Fruit fly (Drosophila melanogaster) whole organism, embryonic: ENCODE results near the gene CG15140.

Source experiments
- Ada2b ChIP-seq: fragments of 200-800 bp; sonication (Bioruptor generic); IDR thresholded peaks from 2 replicates; pipeline ENCODE4 v1.3.6; 2022; ENCODE audit warnings: missing biosample characterization, missing genetic modification characterization
- B-H2 ChIP-seq: fragments of 200-800 bp; sonication (Bioruptor generic); optimal IDR thresholded peaks from 2 replicates; lab custom pipeline; 2018; ENCODE audit warnings: missing biosample characterization, mild to moderate bottlenecking, missing genetic modification characterization
- CG10462 ChIP-seq: fragments of 200-800 bp; sonication (Bioruptor generic); optimal IDR thresholded peaks from 2 replicates; lab custom pipeline; 2016; ENCODE audit warnings: missing biosample characterization, missing genetic modification characterization
- CG10979 ChIP-seq: fragments of 200-800 bp; sonication (Bioruptor generic); optimal IDR thresholded peaks from 2 replicates; lab custom pipeline; 2018; ENCODE audit warnings: missing biosample characterization, mild to moderate bottlenecking, missing genetic modification characterization, moderate library complexity
- CG11093 ChIP-seq: fragments of 200-800 bp; sonication (Bioruptor generic); IDR thresholded peaks from 3 replicates; pipeline ENCODE4 v1.3.6; 2022; ENCODE audit warnings: missing biosample characterization, missing genetic modification characterization
- CG13123 ChIP-seq: fragments of 200-800 bp; sonication (Bioruptor generic); optimal IDR thresholded peaks from 2 replicates; lab custom pipeline; 2016; ENCODE audit warnings: missing biosample characterization, missing genetic modification characterization
- CG13287 ChIP-seq: fragments of 200-800 bp; sonication (Bioruptor generic); IDR thresholded peaks from 2 replicates; pipeline ENCODE4 v1.3.6; 2022; ENCODE audit warnings: missing biosample characterization, missing genetic modification characterization; ENCODE audit not compliant: partially characterized antibody
- CG14667 ChIP-seq: fragments of 200-800 bp; sonication (Bioruptor generic); IDR thresholded peaks from 2 replicates; pipeline ENCODE4 v1.3.6; 2022; ENCODE audit warnings: missing biosample characterization, missing genetic modification characterization
- CG15073 ChIP-seq: fragments of 200-800 bp; sonication (Bioruptor generic); optimal IDR thresholded peaks from 2 replicates; lab custom pipeline; 2016; ENCODE audit warnings: missing biosample characterization, missing genetic modification characterization
- CG1603 ChIP-seq: fragments of 200-800 bp; sonication (Bioruptor generic); optimal IDR thresholded peaks from 2 replicates; lab custom pipeline; 2019; ENCODE audit warnings: missing biosample characterization, mild to moderate bottlenecking, missing genetic modification characterization, moderate library complexity
- CG17568 ChIP-seq: fragments of 200-800 bp; sonication (Bioruptor generic); optimal IDR thresholded peaks from 2 replicates; lab custom pipeline; 2018; ENCODE audit warnings: missing biosample characterization, mild to moderate bottlenecking, missing genetic modification characterization, moderate library complexity
- CG18262 ChIP-seq: fragments of 200-800 bp; optimal IDR thresholded peaks from 3 replicates; lab custom pipeline; 2019; ENCODE audit warnings: missing biosample characterization, mild to moderate bottlenecking, missing genetic modification characterization, moderate library complexity
- CG2712 ChIP-seq: fragments of 200-800 bp; optimal IDR thresholded peaks from 3 replicates; lab custom pipeline; 2019; ENCODE audit warnings: missing biosample characterization, mild to moderate bottlenecking, missing genetic modification characterization, moderate library complexity
- CG32767 ChIP-seq: fragments of 200-800 bp; sonication (Bioruptor generic); IDR thresholded peaks from 2 replicates; pipeline ENCODE4 v1.3.6; 2022; ENCODE audit warnings: missing biosample characterization, missing genetic modification characterization
- CG32772 ChIP-seq: fragments of 200-800 bp; sonication (Bioruptor generic); IDR thresholded peaks from 2 replicates; pipeline ENCODE4 v1.3.6; 2022; ENCODE audit warnings: missing biosample characterization, missing genetic modification characterization
- CG4424 ChIP-seq: fragments of 200-800 bp; sonication (Bioruptor generic); optimal IDR thresholded peaks from 3 replicates; lab custom pipeline; 2016; ENCODE audit warnings: missing biosample characterization, missing genetic modification characterization
- CG6254 ChIP-seq: fragments of 200-800 bp; sonication (Bioruptor generic); optimal IDR thresholded peaks from 3 replicates; lab custom pipeline; 2017; ENCODE audit warnings: mild to moderate bottlenecking, missing biosample characterization, missing genetic modification reagents, missing genetic modification characterization
- CG6654 ChIP-seq: fragments of 200-800 bp; sonication (Bioruptor generic); optimal IDR thresholded peaks from 2 replicates; lab custom pipeline; 2017; ENCODE audit warnings: missing biosample characterization, mild to moderate bottlenecking, missing genetic modification characterization
- CG7271 ChIP-seq: fragments of 200-800 bp; sonication (Bioruptor generic); optimal IDR thresholded peaks from 2 replicates; lab custom pipeline; 2018; ENCODE audit warnings: missing biosample characterization, mild to moderate bottlenecking, missing genetic modification characterization, moderate library complexity
- CG7556 ChIP-seq: fragments of 200-800 bp; sonication (Bioruptor generic); optimal IDR thresholded peaks from 2 replicates; lab custom pipeline; 2017; ENCODE audit warnings: missing biosample characterization, mild to moderate bottlenecking, missing genetic modification characterization
- CG7839 ChIP-seq: fragments of 200-800 bp; sonication (Bioruptor generic); optimal IDR thresholded peaks from 3 replicates; lab custom pipeline; 2018; ENCODE audit warnings: missing biosample characterization, mild to moderate bottlenecking, missing genetic modification characterization, moderate library complexity
- CG7987 ChIP-seq: fragments of 200-800 bp; sonication (Bioruptor generic); optimal IDR thresholded peaks from 2 replicates; lab custom pipeline; 2018; ENCODE audit warnings: missing biosample characterization, mild to moderate bottlenecking, missing genetic modification characterization, moderate library complexity
- CG8924 ChIP-seq: fragments of 200-800 bp; optimal IDR thresholded peaks from 3 replicates; lab custom pipeline; 2019; ENCODE audit warnings: missing biosample characterization, mild to moderate bottlenecking, missing genetic modification characterization, moderate library complexity
- CG9437 ChIP-seq: fragments of 200-800 bp; sonication (Bioruptor generic); optimal IDR thresholded peaks from 2 replicates; lab custom pipeline; 2018; ENCODE audit warnings: missing biosample characterization, mild to moderate bottlenecking, missing genetic modification characterization
- CG9727 ChIP-seq: fragments of 200-800 bp; sonication (Bioruptor generic); optimal IDR thresholded peaks from 3 replicates; lab custom pipeline; 2017; ENCODE audit warnings: missing biosample characterization, mild to moderate bottlenecking, missing genetic modification characterization
- CoRest ChIP-seq: fragments of 200-800 bp; sonication (Bioruptor generic); optimal IDR thresholded peaks from 3 replicates; lab custom pipeline; 2018; ENCODE audit warnings: missing biosample characterization, mild to moderate bottlenecking, missing genetic modification characterization, moderate library complexity
- D19A ChIP-seq: fragments of 200-800 bp; optimal IDR thresholded peaks from 3 replicates; lab custom pipeline; 2019; ENCODE audit warnings: missing biosample characterization, mild to moderate bottlenecking, missing genetic modification characterization, moderate library complexity
- Dip2 ChIP-seq: fragments of 200-800 bp; sonication (Bioruptor generic); IDR thresholded peaks from 2 replicates; pipeline ENCODE4 v1.3.6; 2022; ENCODE audit warnings: missing biosample characterization, missing genetic modification characterization
- Drgx ChIP-seq: fragments of 200-800 bp; sonication (Bioruptor generic); IDR thresholded peaks from 2 replicates; pipeline ENCODE4 v1.3.6; 2022; ENCODE audit warnings: missing biosample characterization, missing genetic modification characterization
- Fer3 ChIP-seq: fragments of 200-800 bp; sonication (Bioruptor generic); optimal IDR thresholded peaks from 2 replicates; lab custom pipeline; 2018; ENCODE audit warnings: missing biosample characterization, mild to moderate bottlenecking, missing genetic modification characterization, moderate library complexity
- Hr51 ChIP-seq, 2 experiments: fragments of 200-800 bp; sonication (Bioruptor generic); optimal IDR thresholded peaks; 2 replicates in 1 of 2; 3 replicates in 1 of 2; lab custom pipeline; 2016 to 2018; ENCODE audit warnings: missing biosample characterization in 2 of 2, missing genetic modification characterization in 2 of 2, mild to moderate bottlenecking in 1 of 2, moderate library complexity in 1 of 2
- Optix ChIP-seq: fragments of 200-800 bp; sonication (Bioruptor generic); IDR thresholded peaks from 3 replicates; pipeline ENCODE4 v1.3.6; 2022; ENCODE audit warnings: missing biosample characterization, missing genetic modification characterization
- Ssrp ChIP-seq: fragments of 200-800 bp; sonication (Bioruptor generic); optimal IDR thresholded peaks from 2 replicates; lab custom pipeline; 2018; ENCODE audit warnings: missing biosample characterization, mild to moderate bottlenecking, missing genetic modification characterization, moderate library complexity
- abd-A ChIP-seq: fragments of 200-800 bp; sonication (Bioruptor generic); optimal IDR thresholded peaks from 3 replicates; lab custom pipeline; 2019; ENCODE audit warnings: missing biosample characterization, mild to moderate bottlenecking, missing genetic modification characterization, moderate library complexity
- chif ChIP-seq, 2 experiments: fragments of 200-800 bp; sonication (Bioruptor generic); optimal IDR thresholded peaks; 3 replicates each; lab custom pipeline; 2016; ENCODE audit warnings: missing biosample characterization in 2 of 2, missing genetic modification characterization in 2 of 2
- croc ChIP-seq: fragments of 200-800 bp; sonication (Bioruptor generic); conservative IDR thresholded peaks from 3 replicates; pipeline ENCODE4 v1.3.6; 2022; ENCODE audit warnings: missing biosample characterization, missing genetic modification characterization
- gcm2 ChIP-seq: fragments of 200-800 bp; sonication (Bioruptor generic); optimal IDR thresholded peaks from 2 replicates; lab custom pipeline; 2016; ENCODE audit warnings: missing biosample characterization, missing genetic modification characterization
- ind ChIP-seq: fragments of 200-800 bp; sonication (Bioruptor generic); optimal IDR thresholded peaks from 3 replicates; lab custom pipeline; 2016; ENCODE audit warnings: missing biosample characterization, missing genetic modification characterization
- onecut ChIP-seq: fragments of 200-800 bp; sonication (Bioruptor generic); IDR thresholded peaks from 2 replicates; pipeline ENCODE4 v1.3.6; 2022; ENCODE audit warnings: missing biosample characterization, missing genetic modification characterization
- pnt ChIP-seq: fragments of 200-800 bp; sonication (Bioruptor generic); optimal IDR thresholded peaks from 3 replicates; lab custom pipeline; 2016; ENCODE audit warnings: missing biosample characterization, missing genetic modification characterization
- scrt ChIP-seq: fragments of 200-800 bp; sonication (Bioruptor generic); optimal IDR thresholded peaks from 2 replicates; lab custom pipeline; 2018; ENCODE audit warnings: missing biosample characterization, mild to moderate bottlenecking, missing genetic modification characterization, moderate library complexity
- sima ChIP-seq: fragments of 200-800 bp; sonication (Bioruptor generic); optimal IDR thresholded peaks from 2 replicates; lab custom pipeline; 2016; ENCODE audit warnings: missing biosample characterization, missing genetic modification characterization
- so ChIP-seq: fragments of 200-800 bp; sonication (Bioruptor generic); IDR thresholded peaks from 3 replicates; pipeline ENCODE4 v1.3.6; 2022; ENCODE audit warnings: missing biosample characterization, missing genetic modification characterization
- sqz ChIP-seq: fragments of 200-800 bp; sonication (Bioruptor generic); optimal IDR thresholded peaks from 3 replicates; lab custom pipeline; 2018; ENCODE audit warnings: missing biosample characterization, mild to moderate bottlenecking, missing genetic modification characterization
- stc ChIP-seq: fragments of 200-800 bp; sonication (Bioruptor generic); IDR thresholded peaks from 2 replicates; pipeline ENCODE4 v1.3.6; 2022; ENCODE audit warnings: missing biosample characterization, missing genetic modification characterization
- toy ChIP-seq: fragments of 200-800 bp; sonication (Bioruptor generic); IDR thresholded peaks from 2 replicates; pipeline ENCODE4 v1.3.6; 2022; ENCODE audit warnings: missing biosample characterization, missing genetic modification characterization
- trem ChIP-seq: fragments of 200-800 bp; optimal IDR thresholded peaks from 3 replicates; lab custom pipeline; 2019; ENCODE audit warnings: missing biosample characterization, mild to moderate bottlenecking, missing genetic modification characterization, moderate library complexity
- trh ChIP-seq: fragments of 200-800 bp; sonication (Bioruptor generic); optimal IDR thresholded peaks from 2 replicates; lab custom pipeline; 2016; ENCODE audit warnings: missing biosample characterization, missing genetic modification characterization
- wor ChIP-seq: fragments of 200-800 bp; sonication (Bioruptor generic); IDR thresholded peaks from 2 replicates; pipeline ENCODE4 v1.3.6; 2022; ENCODE audit warnings: missing biosample characterization, missing genetic modification characterization

Gene CG15140

DNA sequence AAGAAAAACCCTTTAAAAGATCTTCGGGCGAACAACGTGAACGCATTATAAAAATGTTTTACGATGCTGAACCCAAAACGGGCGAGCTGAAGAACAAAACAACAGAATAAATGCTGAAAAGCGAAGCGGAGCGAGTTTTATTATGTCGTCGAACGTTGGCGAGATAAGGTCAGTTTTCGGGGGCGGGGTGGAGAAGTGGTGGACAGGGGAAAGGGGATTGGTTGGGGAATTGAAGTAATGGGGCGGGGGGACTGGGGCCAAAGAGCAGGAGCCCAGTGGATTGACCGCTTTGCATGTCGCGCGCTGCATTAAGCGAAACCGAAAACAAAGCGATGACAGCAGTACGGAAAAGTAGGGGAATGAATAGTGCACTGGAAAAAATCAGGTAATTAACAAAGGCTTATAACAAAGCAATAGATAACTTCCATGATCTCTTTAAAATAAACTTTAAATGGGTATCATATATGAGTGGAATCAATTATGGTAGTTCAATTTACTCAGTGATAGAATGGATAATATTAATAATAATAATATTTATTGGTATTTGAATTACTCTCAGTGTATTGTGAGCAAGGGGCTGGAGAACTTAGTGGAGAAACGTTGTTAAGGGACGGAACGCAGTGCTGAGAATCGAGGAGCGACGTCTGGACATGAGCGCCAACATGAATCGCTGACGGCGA lies 42.8 kb upstream of the CG15140 start (continued):
- TF ChIP-seq CG15073 (GFP tag; lab: Kevin White, UChicago) = no peak
- peak in 1 of 2 experiments; percentile 40 for TF ChIP-seq chif (GFP tag; optimal IDR thresholded peaks at IDR 0.05; lab: Kevin White, UChicago)
- TF ChIP-seq stc (GFP tag; lab: Robert Waterston, UW) = 0 out of 2 replicates have a peak, but pooled peaks have one; percentile 49
- TF ChIP-seq trh (GFP tag; lab: Kevin White, UChicago) = peak; percentile 14
- no peak for TF ChIP-seq CG13287 (GFP tag; lab: Robert Waterston, UW)
- no peak for TF ChIP-seq CG17568 (GFP tag; lab: Kevin White, UChicago)
- 0 out of 2 replicates have a peak, but pooled peaks have one; percentile 10 for TF ChIP-seq CG32767 (GFP tag; lab: Robert Waterston, UW)
- TF ChIP-seq CG1603 (tag; lab: Kevin White, UChicago) = peak; percentile 57
- peak; percentile 82 for TF ChIP-seq CG6254
- no peak for TF ChIP-seq gcm2 (GFP tag; lab: Kevin White, UChicago)
- TF ChIP-seq Hr51 (GFP tag; optimal IDR thresholded peaks at IDR 0.05; lab: Kevin White, UChicago) = peak in 1 of 2 experiments; percentile 34
- TF ChIP-seq Ssrp = peak; percentile 73
- peak; percentile 50 for TF ChIP-seq CG14667 (GFP tag; lab: Robert Waterston, UW)
- peak; percentile 40 for TF ChIP-seq D19A (tag; lab: Kevin White, UChicago)
- TF ChIP-seq CG13123 = no peak
- peak; percentile 34 for TF ChIP-seq pnt (GFP tag; lab: Kevin White, UChicago)
- peak; percentile 45 for TF ChIP-seq ind (GFP tag; lab: Kevin White, UChicago)
- peak; percentile 75 for TF ChIP-seq croc (GFP tag; lab: Robert Waterston, UW)
- peak; percentile 35 for TF ChIP-seq Fer3 (tag; lab: Kevin White, UChicago)
- no peak for TF ChIP-seq CG10462 (GFP tag; lab: Kevin White, UChicago)
- TF ChIP-seq wor = peak; percentile 49; the same call in 1 of the 2 replicates
- TF ChIP-seq CG6654 (GFP tag; lab: Kevin White, UChicago) = peak; percentile 37
- no peak for TF ChIP-seq sima
- TF ChIP-seq CG10979 (tag; lab: Kevin White, UChicago) = peak; percentile 92
- peak; percentile 60; the same call in 1 of the 3 replicates for TF ChIP-seq so
- peak; percentile 68 for TF ChIP-seq Drgx
- no peak for TF ChIP-seq Dip2 (GFP tag; lab: Robert Waterston, UW)
- TF ChIP-seq CG9437 = no peak
- TF ChIP-seq CG32772 (GFP tag; lab: Robert Waterston, UW) = peak; percentile 54
- peak; percentile 11 for TF ChIP-seq scrt (GFP tag; lab: Kevin White, UChicago)
- TF ChIP-seq CG7271 (tag; lab: Kevin White, UChicago) = peak; percentile 24
- TF ChIP-seq CG18262 = peak; percentile 90
- TF ChIP-seq CG9727 (GFP tag; lab: Kevin White, UChicago) = peak; percentile 47
- TF ChIP-seq sqz (GFP tag; lab: Kevin White, UChicago) = peak; percentile 28
- peak; percentile 40 for TF ChIP-seq abd-A
- no peak for TF ChIP-seq CG7987
- TF ChIP-seq CG4424 = peak; percentile 69
- no peak for TF ChIP-seq B-H2 (GFP tag; lab: Kevin White, UChicago)
- peak; percentile 59 for TF ChIP-seq CoRest (tag; lab: Kevin White, UChicago)
- TF ChIP-seq toy (GFP tag; lab: Robert Waterston, UW) = no peak
- peak; percentile 15; the same call in 1 of the 3 replicates for TF ChIP-seq Optix (GFP tag; lab: Robert Waterston, UW)
- peak; percentile 9; the same call in 1 of the 2 replicates for TF ChIP-seq onecut (GFP tag; lab: Robert Waterston, UW)
- TF ChIP-seq CG2712 = peak; percentile 92
- TF ChIP-seq CG11093 (GFP tag; lab: Robert Waterston, UW) = peak; percentile 35; the same call in 1 of the 3 replicates
- peak; percentile 75 for TF ChIP-seq CG7839 (tag; lab: Kevin White, UChicago)
- TF ChIP-seq Ada2b (GFP tag; lab: Robert Waterston, UW) = peak; percentile 30; the same call in 1 of the 2 replicates
- peak; percentile 38 for TF ChIP-seq CG7556 (GFP tag; lab: Kevin White, UChicago)
- TF ChIP-seq trem (tag; lab: Kevin White, UChicago) = peak; percentile 84
- TF ChIP-seq CG8924 (tag; lab: Kevin White, UChicago) = no peak
